Worm (Caenorhabditis elegans) whole organism, L4/young adult: ENCODE data around the gene cnnm-3.

Source experiments
- W03F9.2 ChIP-seq: fragments of 150-350 bp; optimal IDR thresholded peaks from 2 replicates; lab custom pipeline; 2014; ENCODE audit warnings: missing biosample characterization, missing genetic modification characterization
- dao-5 ChIP-seq: sonication (generic microtip); optimal IDR thresholded peaks from 2 replicates; lab custom pipeline; 2016; ENCODE audit warnings: missing genotype, missing genetic modification characterization, moderate library complexity, missing compliant biosample characterization
- him-1 ChIP-seq: sonication (generic microtip); optimal IDR thresholded peaks from 2 replicates; lab custom pipeline; 2016; ENCODE audit warnings: missing genotype, missing genetic modification reagents, missing genetic modification characterization, missing compliant biosample characterization

- TF ChIP-seq W03F9.2 (tag; lab: Kevin White, UChicago), result no peak
- TF ChIP-seq him-1 (tag; lab: Kevin White, UChicago), result no peak
- TF ChIP-seq dao-5, result no peak
Measured at ce11 chrX:3094304-3094703, 48.7 kb upstream of the cnnm-3 start, which contains the start of gene wrt-2.
